Worm (Caenorhabditis elegans) whole organism, midembryonic: Measurements from ENCODE around the gene F10E9.3.

ENCODE experiments used
- flt-1 ChIP-seq: fragments of 200-800 bp; sonication (Bioruptor generic); IDR thresholded peaks from 2 replicates; pipeline ENCODE4 v1.3.6; 2022; ENCODE audit warnings: missing genetic modification characterization, missing compliant biosample characterization
- med-1 ChIP-seq: sonication (generic microtip); optimal IDR thresholded peaks from 2 replicates; lab custom pipeline; 2017; ENCODE audit warnings: missing genetic modification characterization, mild to moderate bottlenecking, missing compliant biosample characterization, antibody characterized with exemption, missing genetic modification reagents; ENCODE audit not compliant: insufficient read depth
- tab-1 ChIP-seq: fragments of 200-800 bp; sonication (Bioruptor generic); IDR thresholded peaks from 2 replicates; pipeline ENCODE4 v1.3.6; 2022; ENCODE audit warnings: missing genetic modification characterization, missing compliant biosample characterization

DNA sequence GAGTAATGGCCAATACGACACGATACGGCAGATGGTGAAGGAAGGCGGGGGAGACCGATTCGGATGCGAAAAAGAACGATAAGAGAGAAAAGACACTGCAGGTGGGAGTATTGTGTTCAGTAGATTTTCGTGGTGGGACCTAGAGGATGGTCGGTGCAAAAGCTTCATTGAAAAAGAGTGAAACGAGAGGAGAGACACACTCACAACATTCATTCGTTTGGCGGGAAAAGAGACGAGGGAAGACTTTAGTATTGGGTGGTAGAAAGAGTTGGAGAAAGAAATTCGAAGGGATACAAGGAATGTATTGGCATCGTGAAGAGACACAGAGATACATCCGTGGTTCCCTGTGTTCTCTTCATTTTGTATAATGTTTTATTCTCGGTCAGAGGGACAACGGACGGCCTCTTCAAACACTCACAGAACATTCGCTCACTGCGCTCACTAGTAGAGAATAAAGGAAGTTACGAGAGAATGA, 45.6 kb downstream of the F10E9.3 start:
- TF ChIP-seq flt-1 = peak; percentile 68
- no peak for TF ChIP-seq med-1 (GFP tag; lab: Kevin White, UChicago)
- TF ChIP-seq tab-1 (GFP tag; lab: Robert Waterston, UW) = no peak
